Fruit fly (Drosophila melanogaster): ENCODE measurements around the gene chm.

Gene chm

dm6 chr2L:7386555-7387420 is 25.4 kb upstream of the chm start:
- TF ChIP-seq sens (GFP tag), result peak; percentile 2
- TF ChIP-seq CG14860 (GFP tag; IDR thresholded peaks at IDR 0.05; ENCODE audit: partially characterized antibody), result no peak
- TF ChIP-seq pum (GFP tag; optimal IDR thresholded peaks at IDR 0.05), result no peak
- no peak for TF ChIP-seq scrt (GFP tag; optimal IDR thresholded peaks at IDR 0.05)
- TF ChIP-seq fu2 (GFP tag; optimal IDR thresholded peaks at IDR 0.05), result no peak
- TF ChIP-seq CG12071 (GFP tag; optimal IDR thresholded peaks at IDR 0.05), result peak; percentile 42
- TF ChIP-seq CG6175 (GFP tag; IDR thresholded peaks at IDR 0.05), result no peak
- TF ChIP-seq CG3726 (GFP tag; IDR thresholded peaks at IDR 0.05), result no peak
- TF ChIP-seq lab (GFP tag; optimal IDR thresholded peaks at IDR 0.05), result peak; percentile 57
- 0 out of 3 replicates have a peak, but pooled peaks have one; percentile 26 for TF ChIP-seq CG34422 (GFP tag; IDR thresholded peaks at IDR 0.05)
- TF ChIP-seq CG6813 (GFP tag; optimal IDR thresholded peaks at IDR 0.05), result peak; percentile 17
- TF ChIP-seq CG10431 (GFP tag; optimal IDR thresholded peaks at IDR 0.05), result no peak
- peak; percentile 4 for TF ChIP-seq CG3407 (GFP tag; optimal IDR thresholded peaks at IDR 0.05)
- TF ChIP-seq D19A (tag; optimal IDR thresholded peaks at IDR 0.05), result peak; percentile 47
- no peak for TF ChIP-seq fd102C (GFP tag; optimal IDR thresholded peaks at IDR 0.05)
- no peak for TF ChIP-seq CG6854 (GFP tag; optimal IDR thresholded peaks at IDR 0.05)
- no peak for TF ChIP-seq CG17361 (GFP tag; IDR thresholded peaks at IDR 0.05)
- peak; percentile 13; the same call in 1 of the 2 replicates for TF ChIP-seq Xrp1 (GFP tag; IDR thresholded peaks at IDR 0.05)
- TF ChIP-seq CG4730 (GFP tag; IDR thresholded peaks at IDR 0.05), result no peak
- TF ChIP-seq HHEX (GFP tag; optimal IDR thresholded peaks at IDR 0.05), result peak; percentile 34
- TF ChIP-seq tap (tag; optimal IDR thresholded peaks at IDR 0.05), result no peak
- peak; percentile 51; the same call in 1 of the 2 replicates for TF ChIP-seq Awh (GFP tag; IDR thresholded peaks at IDR 0.05)
- TF ChIP-seq Mes4 (GFP tag; optimal IDR thresholded peaks at IDR 0.05), result no peak
- peak; percentile 22; the same call in 1 of the 2 replicates for TF ChIP-seq GATAe (GFP tag; conservative IDR thresholded peaks at IDR 0.05)
- TF ChIP-seq hkb (optimal IDR thresholded peaks at IDR 0.05), result no peak
- TF ChIP-seq hkb (GFP tag; IDR thresholded peaks at IDR 0.05), result 0 out of 2 replicates have a peak, but pooled peaks have one; percentile 15
- TF ChIP-seq TFAM (GFP tag; optimal IDR thresholded peaks at IDR 0.05), result no peak
- no peak for TF ChIP-seq zen2 (GFP tag; IDR thresholded peaks at IDR 0.05; ENCODE audit: partially characterized antibody)
- no peak for TF ChIP-seq Hmx (GFP tag; optimal IDR thresholded peaks at IDR 0.05)
- no peak for TF ChIP-seq CG11093 (GFP tag; IDR thresholded peaks at IDR 0.05)
- TF ChIP-seq CG8765 (GFP tag; IDR thresholded peaks at IDR 0.05), result no peak
- no peak for TF ChIP-seq CG6689 (GFP tag; IDR thresholded peaks at IDR 0.05)
- TF ChIP-seq ap (GFP tag; IDR thresholded peaks at IDR 0.05), result peak; percentile 3; the same call in 1 of the 2 replicates
- no peak for TF ChIP-seq CG12391 (tag; optimal IDR thresholded peaks at IDR 0.05)
- TF ChIP-seq CG3995 (GFP tag; optimal IDR thresholded peaks at IDR 0.05), result peak; percentile 50
- no peak for TF ChIP-seq wdn (GFP tag; IDR thresholded peaks at IDR 0.05)
- TF ChIP-seq Opbp (GFP tag; IDR thresholded peaks at IDR 0.05; ENCODE audit: partially characterized antibody), result no peak
- TF ChIP-seq CG18599 (GFP tag; optimal IDR thresholded peaks at IDR 0.05), result peak; percentile 17
- no peak for TF ChIP-seq esg (GFP tag; conservative IDR thresholded peaks at IDR 0.05)
- TF ChIP-seq CG7987 (GFP tag; optimal IDR thresholded peaks at IDR 0.05), result peak; percentile 10
- peak; percentile 77 for TF ChIP-seq D19B (GFP tag; optimal IDR thresholded peaks at IDR 0.05)
- TF ChIP-seq CG9797 (GFP tag; optimal IDR thresholded peaks at IDR 0.05), result no peak
- peak; percentile 49 for TF ChIP-seq Ets65A (GFP tag)
- no peak for TF ChIP-seq br (optimal IDR thresholded peaks at IDR 0.05)
- TF ChIP-seq shn (GFP tag; optimal IDR thresholded peaks at IDR 0.05), result no peak
- no peak for TF ChIP-seq run (tag; optimal IDR thresholded peaks at IDR 0.05)
- no peak for TF ChIP-seq B-H2 (GFP tag; optimal IDR thresholded peaks at IDR 0.05)
- peak; percentile 32 for TF ChIP-seq exex (tag; optimal IDR thresholded peaks at IDR 0.05)
- TF ChIP-seq disco-r (GFP tag; optimal IDR thresholded peaks at IDR 0.05), result no peak
- TF ChIP-seq CG17912 (GFP tag; optimal IDR thresholded peaks at IDR 0.05), result no peak

Measured in whole organism, embryonic.